Fruit fly (Drosophila melanogaster) whole organism, embryonic: ENCODE data around the gene Gyc88E.

Experiments
- ATbp ChIP-seq: fragments of 200-800 bp; sonication (Bioruptor generic); optimal IDR thresholded peaks from 2 replicates; lab custom pipeline; 2017; ENCODE audit warnings: missing biosample characterization, mild to moderate bottlenecking, missing genetic modification characterization, missing genetic modification reagents
- Aef1 ChIP-seq: fragments of 200-800 bp; sonication (Bioruptor generic); IDR thresholded peaks from 3 replicates; pipeline ENCODE4 v1.3.6; 2022; ENCODE audit warnings: missing biosample characterization, missing genetic modification characterization
- Asciz ChIP-seq: fragments of 200-800 bp; sonication (Bioruptor generic); optimal IDR thresholded peaks from 2 replicates; lab custom pipeline; 2017; ENCODE audit warnings: missing biosample characterization, mild to moderate bottlenecking, missing genetic modification characterization, missing genetic modification reagents
- CG12104 ChIP-seq: fragments of 200-800 bp; sonication (Bioruptor generic); optimal IDR thresholded peaks from 3 replicates; lab custom pipeline; 2016; ENCODE audit warnings: missing biosample characterization, missing genetic modification characterization
- CG13296 ChIP-seq: fragments of 200-800 bp; sonication (Bioruptor generic); optimal IDR thresholded peaks from 3 replicates; lab custom pipeline; 2018; ENCODE audit warnings: missing biosample characterization, mild to moderate bottlenecking, missing genetic modification characterization
- CG14441 ChIP-seq: fragments of 200-800 bp; sonication (Bioruptor generic); IDR thresholded peaks from 2 replicates; pipeline ENCODE4 v1.3.6; 2022; ENCODE audit warnings: missing biosample characterization, missing genetic modification characterization
- CG15269 ChIP-seq: fragments of 200-800 bp; sonication (Bioruptor generic); optimal IDR thresholded peaks from 2 replicates; lab custom pipeline; 2018; ENCODE audit warnings: missing biosample characterization, mild to moderate bottlenecking, missing genetic modification characterization, moderate library complexity
- CG17361 ChIP-seq: fragments of 200-800 bp; sonication (Bioruptor generic); IDR thresholded peaks from 3 replicates; pipeline ENCODE4 v1.3.6; 2022; ENCODE audit warnings: missing biosample characterization, missing genetic modification characterization
- CG17385 ChIP-seq: fragments of 200-800 bp; sonication (Bioruptor generic); optimal IDR thresholded peaks from 3 replicates; lab custom pipeline; 2018; ENCODE audit warnings: missing biosample characterization, mild to moderate bottlenecking, missing genetic modification characterization
- CG18011 ChIP-seq: fragments of 200-800 bp; sonication (Bioruptor generic); optimal IDR thresholded peaks from 2 replicates; lab custom pipeline; 2017; ENCODE audit warnings: missing biosample characterization, missing genetic modification characterization, mild to moderate bottlenecking, moderate library complexity, missing genotype
- CG18262 ChIP-seq: fragments of 200-800 bp; optimal IDR thresholded peaks from 3 replicates; lab custom pipeline; 2019; ENCODE audit warnings: missing biosample characterization, mild to moderate bottlenecking, missing genetic modification characterization, moderate library complexity
- CG18764 ChIP-seq: fragments of 200-800 bp; sonication (Bioruptor generic); optimal IDR thresholded peaks from 3 replicates; lab custom pipeline; 2016; ENCODE audit warnings: missing biosample characterization, missing genetic modification characterization
- CG3726 ChIP-seq: fragments of 200-800 bp; sonication (Bioruptor generic); IDR thresholded peaks from 3 replicates; pipeline ENCODE4, ENCODE4 v1.3.6; 2022; ENCODE audit warnings: missing biosample characterization, missing genetic modification characterization
- CG3838 ChIP-seq: fragments of 200-800 bp; sonication (Bioruptor generic); optimal IDR thresholded peaks from 3 replicates; lab custom pipeline; 2016; ENCODE audit warnings: missing biosample characterization, missing genetic modification characterization
- CG43689 ChIP-seq: fragments of 200-800 bp; sonication (Bioruptor generic); IDR thresholded peaks from 2 replicates; pipeline ENCODE4 v1.3.6; 2022; ENCODE audit warnings: missing biosample characterization, missing genetic modification characterization
- CG4404 ChIP-seq: fragments of 200-800 bp; sonication (Bioruptor generic); IDR thresholded peaks from 2 replicates; pipeline ENCODE4 v1.3.6; 2022; ENCODE audit warnings: missing biosample characterization, missing genetic modification characterization
- CG6689 ChIP-seq: fragments of 200-800 bp; sonication (Bioruptor generic); IDR thresholded peaks from 2 replicates; pipeline ENCODE4 v1.3.6; 2022; ENCODE audit warnings: missing biosample characterization, missing genetic modification characterization
- CG7839 ChIP-seq: fragments of 200-800 bp; sonication (Bioruptor generic); optimal IDR thresholded peaks from 3 replicates; lab custom pipeline; 2018; ENCODE audit warnings: missing biosample characterization, mild to moderate bottlenecking, missing genetic modification characterization, moderate library complexity
- CG7987 ChIP-seq: fragments of 200-800 bp; sonication (Bioruptor generic); optimal IDR thresholded peaks from 2 replicates; lab custom pipeline; 2018; ENCODE audit warnings: missing biosample characterization, mild to moderate bottlenecking, missing genetic modification characterization, moderate library complexity
- CG8290 ChIP-seq, 3 experiments: fragments of 200-800 bp; sonication (Bioruptor generic); optimal IDR thresholded peaks; 2 replicates each; lab custom pipeline; 2016 to 2019; ENCODE audit warnings: missing biosample characterization in 3 of 3, missing genetic modification characterization in 3 of 3, mild to moderate bottlenecking in 2 of 3, moderate library complexity in 1 of 3
- CG8924 ChIP-seq: fragments of 200-800 bp; optimal IDR thresholded peaks from 3 replicates; lab custom pipeline; 2019; ENCODE audit warnings: missing biosample characterization, mild to moderate bottlenecking, missing genetic modification characterization, moderate library complexity
- CG9215 ChIP-seq: fragments of 200-800 bp; sonication (Bioruptor generic); IDR thresholded peaks from 2 replicates; pipeline ENCODE4 v1.3.6; 2022; ENCODE audit warnings: missing biosample characterization, missing genetic modification characterization
- CG9817 ChIP-seq: fragments of 200-800 bp; sonication (Bioruptor generic); optimal IDR thresholded peaks from 2 replicates; lab custom pipeline; 2018; ENCODE audit warnings: missing biosample characterization, mild to moderate bottlenecking, missing genetic modification characterization, moderate library complexity
- CG9876 ChIP-seq: fragments of 200-800 bp; sonication (Bioruptor generic); optimal IDR thresholded peaks from 2 replicates; lab custom pipeline; 2016; ENCODE audit warnings: missing biosample characterization, missing genetic modification characterization
- Dbx ChIP-seq: fragments of 200-800 bp; sonication (Bioruptor generic); IDR thresholded peaks from 3 replicates; pipeline ENCODE4 v1.3.6; 2022; ENCODE audit warnings: missing biosample characterization, missing genetic modification characterization
- ERR ChIP-seq: fragments of 200-800 bp; sonication (Bioruptor generic); optimal IDR thresholded peaks from 2 replicates; lab custom pipeline; 2016; ENCODE audit warnings: missing biosample characterization, missing genetic modification characterization
- Fer1 ChIP-seq: fragments of 200-800 bp; sonication (Bioruptor generic); optimal IDR thresholded peaks from 2 replicates; lab custom pipeline; 2017; ENCODE audit warnings: missing biosample characterization, mild to moderate bottlenecking, missing genetic modification characterization
- HLH4C ChIP-seq: fragments of 200-800 bp; sonication (Bioruptor generic); IDR thresholded peaks from 3 replicates; pipeline ENCODE4 v1.3.6; 2022; ENCODE audit warnings: missing biosample characterization, missing genetic modification characterization; ENCODE audit not compliant: partially characterized antibody
- Lpt ChIP-seq: fragments of >200 bp; optimal IDR thresholded peaks from 2 replicates; lab custom pipeline; 2018; ENCODE audit warnings: missing biosample characterization, missing genetic modification characterization
- Mes4 ChIP-seq: fragments of 200-800 bp; sonication (Bioruptor generic); optimal IDR thresholded peaks from 2 replicates; lab custom pipeline; 2016; ENCODE audit warnings: missing biosample characterization, missing genetic modification characterization
- Nf-YA ChIP-seq: fragments of 200-800 bp; sonication (Bioruptor generic); IDR thresholded peaks from 2 replicates; pipeline ENCODE4 v1.3.6; 2022; ENCODE audit warnings: missing biosample characterization, missing genetic modification characterization
- Rfx ChIP-seq: fragments of 200-800 bp; sonication (Bioruptor generic); IDR thresholded peaks from 2 replicates; pipeline ENCODE4 v1.3.6; 2022; ENCODE audit warnings: missing biosample characterization, missing genetic modification characterization
- YL-1 ChIP-seq: fragments of 200-800 bp; sonication (Bioruptor generic); optimal IDR thresholded peaks from 3 replicates; lab custom pipeline; 2017; ENCODE audit warnings: missing biosample characterization, mild to moderate bottlenecking, missing genetic modification characterization
- cas ChIP-seq: fragments of 200-800 bp; sonication (Bioruptor generic); IDR thresholded peaks from 2 replicates; pipeline ENCODE4 v1.3.6; 2022; ENCODE audit warnings: missing biosample characterization, missing genetic modification characterization
- chinmo ChIP-seq: fragments of 200-800 bp; sonication (Bioruptor generic); IDR thresholded peaks from 4 replicates; pipeline ENCODE4 v1.3.6; 2022; ENCODE audit warnings: missing biosample characterization, missing genetic modification characterization; ENCODE audit not compliant: partially characterized antibody
- cwo ChIP-seq: fragments of 200-800 bp; sonication (Bioruptor generic); optimal IDR thresholded peaks from 3 replicates; lab custom pipeline; 2017; ENCODE audit warnings: missing biosample characterization, missing genetic modification characterization, mild to moderate bottlenecking, moderate library complexity, missing genetic modification reagents
- dm ChIP-seq: fragments of 200-800 bp; sonication (Bioruptor generic); optimal IDR thresholded peaks from 3 replicates; lab custom pipeline; 2016; ENCODE audit warnings: missing biosample characterization, missing genetic modification characterization
- ems ChIP-seq: fragments of 200-800 bp; sonication (Bioruptor generic); optimal IDR thresholded peaks from 3 replicates; lab custom pipeline; 2016; ENCODE audit warnings: missing biosample characterization, missing genetic modification characterization
- esg ChIP-seq: fragments of 200-800 bp; sonication (Bioruptor generic); conservative IDR thresholded peaks from 2 replicates; pipeline ENCODE4 v1.3.6; 2022; ENCODE audit warnings: missing biosample characterization, missing genetic modification characterization
- gfzf ChIP-seq: fragments of 200-800 bp; sonication (Bioruptor generic); optimal IDR thresholded peaks from 2 replicates; lab custom pipeline; 2016; ENCODE audit warnings: missing biosample characterization, mild to moderate bottlenecking, missing genetic modification characterization, moderate library complexity
- p53 ChIP-seq: fragments of 200-800 bp; sonication (Bioruptor generic); optimal IDR thresholded peaks from 2 replicates; lab custom pipeline; 2016; ENCODE audit warnings: missing biosample characterization, missing genetic modification characterization
- pho ChIP-seq: fragments of 200-800 bp; sonication (Bioruptor generic); optimal IDR thresholded peaks from 2 replicates; lab custom pipeline; 2016; ENCODE audit warnings: missing biosample characterization, missing genetic modification characterization
- pros ChIP-seq: fragments of 200-800 bp; sonication (Bioruptor generic); optimal IDR thresholded peaks from 3 replicates; lab custom pipeline; 2019; ENCODE audit warnings: missing biosample characterization, mild to moderate bottlenecking, missing genetic modification characterization, moderate library complexity
- salm ChIP-seq: fragments of 200-800 bp; sonication (Bioruptor generic); optimal IDR thresholded peaks from 2 replicates; lab custom pipeline; 2018; ENCODE audit warnings: missing biosample characterization, mild to moderate bottlenecking, missing genetic modification characterization
- shn ChIP-seq: fragments of 200-800 bp; sonication (Bioruptor generic); optimal IDR thresholded peaks from 3 replicates; lab custom pipeline; 2016; ENCODE audit warnings: missing biosample characterization, missing genetic modification characterization
- sisA ChIP-seq: fragments of 200-800 bp; sonication (Bioruptor generic); IDR thresholded peaks from 2 replicates; pipeline ENCODE4 v1.3.6; 2022; ENCODE audit warnings: missing biosample characterization, missing genetic modification characterization
- so ChIP-seq: fragments of 200-800 bp; sonication (Bioruptor generic); IDR thresholded peaks from 3 replicates; pipeline ENCODE4 v1.3.6; 2022; ENCODE audit warnings: missing biosample characterization, missing genetic modification characterization
- vnd ChIP-seq: fragments of 200-800 bp; sonication (Bioruptor generic); IDR thresholded peaks from 3 replicates; pipeline ENCODE4 v1.3.6; 2022; ENCODE audit warnings: missing biosample characterization, missing genetic modification characterization; ENCODE audit not compliant: partially characterized antibody
- z ChIP-seq: fragments of 200-800 bp; sonication (Bioruptor generic); IDR thresholded peaks from 3 replicates; pipeline ENCODE4 v1.3.6; 2022; ENCODE audit warnings: missing biosample characterization, missing genetic modification characterization

Gene Gyc88E

DNA sequence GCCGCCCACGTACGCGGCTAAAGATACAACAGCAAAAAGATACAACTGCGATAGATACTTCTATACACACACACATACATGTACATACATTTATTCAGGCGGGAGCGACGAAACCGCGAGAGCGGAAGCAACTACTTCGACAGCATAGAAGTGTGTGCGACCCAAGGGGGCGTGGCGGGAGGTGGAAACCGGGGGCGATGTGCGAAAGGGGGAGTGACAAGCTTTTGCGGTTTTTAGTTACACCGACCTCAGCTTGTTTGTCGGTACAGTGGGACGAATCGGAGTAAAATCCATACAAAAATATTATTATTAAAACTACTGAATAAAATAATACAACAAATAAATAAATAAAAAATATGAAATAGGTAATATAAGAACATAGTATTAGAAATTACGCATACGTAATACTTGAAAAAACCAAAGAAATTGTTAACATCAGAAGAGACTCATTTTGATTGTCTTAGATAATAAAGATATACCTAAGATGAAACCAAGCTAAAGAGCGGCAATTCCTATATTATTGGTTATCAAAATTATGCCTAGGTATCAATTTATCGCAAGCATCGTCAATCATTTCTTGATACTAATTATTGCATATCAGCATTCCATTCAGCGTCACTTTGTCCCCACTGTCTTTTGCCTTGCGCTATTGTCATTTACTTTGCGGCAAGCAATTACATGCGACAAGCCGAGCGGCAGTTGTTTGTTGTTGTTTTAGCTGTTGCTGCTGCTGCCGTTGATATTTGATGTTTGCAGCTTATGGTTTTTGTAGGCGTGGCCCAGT lies 21.3 kb upstream of the Gyc88E start (continued):
- TF ChIP-seq ERR (GFP tag; lab: Kevin White, UChicago): no peak
- TF ChIP-seq p53: no peak
- TF ChIP-seq CG17361 (GFP tag; lab: Robert Waterston, UW): peak; percentile 77
- TF ChIP-seq CG6689: peak; percentile 39; the same call in 1 of the 2 replicates
- no peak for TF ChIP-seq YL-1 (GFP tag; lab: Kevin White, UChicago)
- TF ChIP-seq ems (GFP tag; lab: Kevin White, UChicago): no peak
- TF ChIP-seq Dbx (GFP tag; lab: Robert Waterston, UW): no peak
- TF ChIP-seq CG8290 (GFP tag; optimal IDR thresholded peaks at IDR 0.05; lab: Kevin White, UChicago): no peak
- TF ChIP-seq CG8290 (tag; optimal IDR thresholded peaks at IDR 0.05; lab: Kevin White, UChicago): peak in 1 of 2 experiments; percentile 10
- no peak for TF ChIP-seq CG7987 (GFP tag; lab: Kevin White, UChicago)
- TF ChIP-seq CG8924 (tag; lab: Kevin White, UChicago): peak; percentile 60
- TF ChIP-seq CG9215: no peak
- peak; percentile 12; the same call in 1 of the 2 replicates for TF ChIP-seq esg (GFP tag; lab: Robert Waterston, UW)
- no peak for TF ChIP-seq salm (tag; lab: Kevin White, UChicago)
- TF ChIP-seq CG43689: no peak
- peak; percentile 32; the same call in 1 of the 2 replicates for TF ChIP-seq CG14441 (GFP tag; lab: Robert Waterston, UW)
- no peak for TF ChIP-seq CG12104 (GFP tag; lab: Kevin White, UChicago)
- TF ChIP-seq CG17385 (GFP tag; lab: Kevin White, UChicago): peak; percentile 42
- peak; percentile 62 for TF ChIP-seq CG7839
- TF ChIP-seq cwo (GFP tag; lab: Kevin White, UChicago): peak; percentile 29
- 0 out of 2 replicates have a peak, but pooled peaks have one; percentile 6 for TF ChIP-seq Nf-YA
- peak; percentile 52 for TF ChIP-seq Asciz (GFP tag; lab: Kevin White, UChicago)
- no peak for TF ChIP-seq CG3838 (GFP tag; lab: Kevin White, UChicago)
- no peak for TF ChIP-seq vnd
- peak; percentile 17; the same call in 1 of the 3 replicates for TF ChIP-seq CG3726 (GFP tag; lab: Robert Waterston, UW)
- TF ChIP-seq HLH4C: no peak
- no peak for TF ChIP-seq dm (GFP tag; lab: Kevin White, UChicago)
- TF ChIP-seq so: no peak
- TF ChIP-seq pros (GFP tag; lab: Kevin White, UChicago): no peak
- peak; percentile 76 for TF ChIP-seq chinmo
- TF ChIP-seq z (GFP tag; lab: Robert Waterston, UW): no peak
- TF ChIP-seq Lpt (GFP tag; lab: Kevin White, UChicago): no peak
- TF ChIP-seq CG18764 (GFP tag; lab: Kevin White, UChicago): no peak
- peak; percentile 26 for TF ChIP-seq CG13296 (GFP tag; lab: Kevin White, UChicago)
- TF ChIP-seq CG4404 (GFP tag; lab: Robert Waterston, UW): no peak
- no peak for TF ChIP-seq CG18011
- TF ChIP-seq Rfx (GFP tag; lab: Robert Waterston, UW): peak; percentile 21; the same call in 1 of the 2 replicates
- TF ChIP-seq sisA (GFP tag; lab: Robert Waterston, UW): no peak
- no peak for TF ChIP-seq Mes4 (GFP tag; lab: Kevin White, UChicago)
- no peak for TF ChIP-seq gfzf
- peak; percentile 32 for TF ChIP-seq Fer1
- TF ChIP-seq cas (GFP tag; lab: Robert Waterston, UW): no peak
- TF ChIP-seq shn (GFP tag; lab: Kevin White, UChicago): no peak
- TF ChIP-seq CG9876 (GFP tag; lab: Kevin White, UChicago): no peak
- peak; percentile 55 for TF ChIP-seq ATbp
- peak; percentile 18 for TF ChIP-seq CG9817 (tag; lab: Kevin White, UChicago)
- no peak for TF ChIP-seq pho (GFP tag; lab: Kevin White, UChicago)
- peak; percentile 56 for TF ChIP-seq CG15269
- peak; percentile 63 for TF ChIP-seq CG18262 (tag; lab: Kevin White, UChicago)
- no peak for TF ChIP-seq Aef1
